Worm (Caenorhabditis elegans): Measurements from ENCODE around the gene pnp-1.

DNA sequence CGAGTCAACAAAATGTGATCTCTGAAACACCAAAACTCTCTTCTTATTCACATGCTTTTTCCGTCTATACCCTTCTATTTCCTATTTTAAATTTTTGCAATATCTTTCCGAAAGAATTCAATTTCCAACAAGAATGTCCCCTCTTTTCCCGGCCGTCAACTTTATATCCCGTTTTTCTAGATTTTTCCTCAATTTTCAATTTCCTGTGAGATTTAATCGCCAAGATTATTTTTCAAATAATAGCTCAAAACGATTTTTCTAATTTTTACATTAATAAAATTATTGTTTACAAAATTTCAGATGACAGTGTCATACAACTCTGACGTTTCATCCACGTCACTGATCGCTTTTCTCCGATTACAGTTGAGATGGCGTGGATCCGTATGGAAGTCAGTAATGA lies 14.8 kb downstream of the pnp-1 start, which contains the start of gene best-19:
- no peak for TF ChIP-seq ztf-11 (tag; optimal IDR thresholded peaks at IDR 0.05)
- TF ChIP-seq nhr-102 (tag; optimal IDR thresholded peaks at IDR 0.05): no peak
- no peak for TF ChIP-seq duxl-1 (tag; optimal IDR thresholded peaks at IDR 0.05; ENCODE audit: poor library complexity)
